Fruit fly (Drosophila melanogaster) whole organism: Measurements from ENCODE around the gene ACXE.

Experiments
- CG8478 ChIP-seq: fragments of >200 bp; optimal IDR thresholded peaks from 2 replicates; lab custom pipeline; 2018; ENCODE audit warnings: inconsistent platforms
- Dll ChIP-seq: fragments of >200 bp; optimal IDR thresholded peaks from 2 replicates; lab custom pipeline; 2017
- EcR ChIP-seq, 2 experiments: fragments of >200 bp; optimal IDR thresholded peaks; 2 replicates each; lab custom pipeline; 2017; ENCODE audit warnings: missing biosample characterization in 2 of 2, missing genetic modification characterization in 2 of 2, missing genetic modification reagents in 2 of 2
- pan ChIP-seq: fragments of >200 bp; optimal IDR thresholded peaks from 2 replicates; lab custom pipeline; 2017
- psq ChIP-seq: fragments of >200 bp; optimal IDR thresholded peaks from 2 replicates; lab custom pipeline; 2017
- usp ChIP-seq: fragments of >200 bp; optimal IDR thresholded peaks from 2 replicates; lab custom pipeline; 2017; ENCODE audit warnings: missing biosample characterization, missing genetic modification characterization, mixed read lengths

DNA sequence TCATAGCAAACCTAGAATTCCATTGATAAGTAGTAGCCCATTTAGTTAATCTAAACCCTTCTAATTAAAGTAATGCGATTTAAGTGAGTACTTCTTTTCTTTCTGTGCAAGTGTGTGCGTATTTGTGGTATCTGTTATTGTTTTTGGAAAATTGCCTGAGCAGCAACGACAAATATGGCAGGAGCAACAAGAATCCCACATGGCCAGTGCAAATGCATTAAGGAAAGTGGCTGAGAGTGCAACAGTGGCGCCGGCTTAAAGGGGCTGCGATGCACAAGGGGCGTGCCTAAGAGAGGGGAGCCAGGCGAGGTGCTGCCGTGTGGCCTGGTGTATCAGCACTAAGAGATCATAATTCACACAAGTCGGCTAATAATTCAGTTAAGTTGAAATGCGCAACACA, 44.2 kb downstream of the ACXE start:
- no peak for TF ChIP-seq pan (lab: Kevin White, UChicago)
- no peak for TF ChIP-seq usp (GFP tag; lab: Kevin White, UChicago)
- TF ChIP-seq CG8478 = no peak
- no peak for TF ChIP-seq Dll (lab: Kevin White, UChicago)
- TF ChIP-seq psq (lab: Kevin White, UChicago) = no peak
- TF ChIP-seq EcR (GFP tag; optimal IDR thresholded peaks at IDR 0.05; lab: Kevin White, UChicago) = no peak
